Worm (Caenorhabditis elegans): ENCODE measurements around the gene ugt-52.

ce11 chrIV:756956-757355 lies 21.6 kb upstream of the ugt-52 start:
- TF ChIP-seq ama-1 (optimal IDR thresholded peaks at IDR 0.05) (no peak), pag-3 (tag; optimal IDR thresholded peaks at IDR 0.05; ENCODE audit: borderline replicate concordance) (no peak), elt-2 (tag; optimal IDR thresholded peaks at IDR 0.05) (no peak), ceh-6 (GFP tag; optimal IDR thresholded peaks at IDR 0.05) (no peak), ceh-45 (GFP tag; IDR thresholded peaks at IDR 0.05) (no peak), dmd-4 (tag; optimal IDR thresholded peaks at IDR 0.05; ENCODE audit: borderline replicate concordance) (no peak), K09A11.1 (tag; optimal IDR thresholded peaks at IDR 0.05; ENCODE audit: insufficient read depth) (no peak), sox-2 (GFP tag; IDR thresholded peaks at IDR 0.05) (no peak), F13H6.1 (tag; optimal IDR thresholded peaks at IDR 0.05) (no peak), ets-4 (tag; optimal IDR thresholded peaks at IDR 0.05) (no peak), unc-3 (GFP tag; conservative IDR thresholded peaks at IDR 0.05) (no peak), unc-3 (tag; optimal IDR thresholded peaks at IDR 0.05) (no peak), nhr-232 (tag; optimal IDR thresholded peaks at IDR 0.05) (no peak)
